Worm (Caenorhabditis elegans): ENCODE data around the gene drl-1.

DNA sequence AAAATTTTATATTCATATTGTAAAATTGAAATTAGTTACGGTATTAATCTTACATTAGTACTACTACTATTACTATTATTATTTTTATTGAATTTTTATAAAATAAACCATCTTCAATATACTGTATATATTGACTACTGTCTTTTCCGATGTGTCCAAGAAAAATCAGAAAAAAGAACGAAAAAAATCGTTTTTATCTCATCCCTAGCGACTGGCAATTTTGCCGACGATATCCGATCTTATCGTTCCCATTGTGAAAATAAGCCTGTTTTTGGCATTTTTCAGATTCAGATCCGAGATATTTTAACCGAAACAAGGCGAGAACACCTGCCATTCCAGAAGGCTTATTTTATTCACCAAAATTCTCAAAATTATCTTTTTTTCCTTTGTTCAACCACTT lies 5.7 kb downstream of the drl-1 start, which contains the start of gene F18F11.4:
- no peak for TF ChIP-seq F13H6.1 (tag; optimal IDR thresholded peaks at IDR 0.05)
- no peak for TF ChIP-seq gmeb-2 (tag; optimal IDR thresholded peaks at IDR 0.05)
- no peak for TF ChIP-seq unc-86 (tag; optimal IDR thresholded peaks at IDR 0.05)
- no peak for TF ChIP-seq K02D7.2 (tag; optimal IDR thresholded peaks at IDR 0.05)
- TF ChIP-seq C08G9.2 (tag; optimal IDR thresholded peaks at IDR 0.05), result no peak
- no peak for TF ChIP-seq ets-4 (tag; optimal IDR thresholded peaks at IDR 0.05)
- TF ChIP-seq lim-6 (tag; optimal IDR thresholded peaks at IDR 0.05), result no peak
- no peak for TF ChIP-seq hlh-15 (tag; optimal IDR thresholded peaks at IDR 0.05)
- TF ChIP-seq ceh-9 (tag; optimal IDR thresholded peaks at IDR 0.05), result no peak
- TF ChIP-seq pag-3 (tag; optimal IDR thresholded peaks at IDR 0.05; ENCODE audit: borderline replicate concordance), result no peak
- TF ChIP-seq ceh-31 (tag; optimal IDR thresholded peaks at IDR 0.05), result no peak
- no peak for TF ChIP-seq sdc-2 (tag; optimal IDR thresholded peaks at IDR 0.05)
- TF ChIP-seq nhr-11 (tag; optimal IDR thresholded peaks at IDR 0.05), result no peak
- TF ChIP-seq sox-4 (tag; optimal IDR thresholded peaks at IDR 0.05), result no peak
